Worm (Caenorhabditis elegans): Measurements from ENCODE around the gene nlp-55.

ce11 chrII:8326228-8326960 lies 31.2 kb upstream of the nlp-55 start:
- TF ChIP-seq unc-3 (GFP tag; conservative IDR thresholded peaks at IDR 0.05) = no peak
- TF ChIP-seq unc-3 (tag; optimal IDR thresholded peaks at IDR 0.05) = no peak
- TF ChIP-seq Y22D7AL.16 (tag; optimal IDR thresholded peaks at IDR 0.05) = no peak
- TF ChIP-seq ets-4 (tag; optimal IDR thresholded peaks at IDR 0.05) = no peak
- no peak for TF ChIP-seq pax-1 (tag; optimal IDR thresholded peaks at IDR 0.05)
- no peak for TF ChIP-seq lin-11 (tag; optimal IDR thresholded peaks at IDR 0.05)
- no peak for TF ChIP-seq T23F11.4 (GFP tag; optimal IDR thresholded peaks at IDR 0.05)
- TF ChIP-seq hlh-30 (tag; optimal IDR thresholded peaks at IDR 0.05; ENCODE audit: insufficient read depth) = no peak
- TF ChIP-seq pag-3 (tag; optimal IDR thresholded peaks at IDR 0.05; ENCODE audit: borderline replicate concordance) = no peak
